Fruit fly (Drosophila melanogaster) whole organism, pupa: ENCODE data around the gene CG43219.

Experiments
- CG10348 ChIP-seq: fragments of 200-800 bp; sonication (Bioruptor generic); IDR thresholded peaks from 2 replicates; pipeline ENCODE4 v1.3.6; 2022; ENCODE audit warnings: missing biosample characterization, missing genetic modification characterization
- CG12605 ChIP-seq: fragments of 200-800 bp; sonication (Bioruptor generic); IDR thresholded peaks from 2 replicates; pipeline ENCODE4 v1.3.6; 2022; ENCODE audit warnings: missing biosample characterization, missing genetic modification characterization
- CG13204 ChIP-seq: fragments of 200-800 bp; sonication (Bioruptor generic); optimal IDR thresholded peaks from 2 replicates; lab custom pipeline; 2018; ENCODE audit warnings: missing biosample characterization, mild to moderate bottlenecking, missing genetic modification characterization, moderate library complexity
- CG14655 ChIP-seq: fragments of 200-800 bp; sonication (Bioruptor generic); optimal IDR thresholded peaks from 3 replicates; lab custom pipeline; 2017; ENCODE audit warnings: mild to moderate bottlenecking, missing biosample characterization, missing genetic modification reagents, missing genetic modification characterization
- CG15710 ChIP-seq: fragments of 200-800 bp; sonication (Bioruptor generic); optimal IDR thresholded peaks from 2 replicates; lab custom pipeline; 2018; ENCODE audit warnings: missing biosample characterization, mild to moderate bottlenecking, missing genetic modification characterization, moderate library complexity
- CG17806 ChIP-seq: fragments of 200-800 bp; sonication (Bioruptor generic); optimal IDR thresholded peaks from 2 replicates; lab custom pipeline; 2018; ENCODE audit warnings: missing biosample characterization, mild to moderate bottlenecking, missing genetic modification characterization, moderate library complexity
- CG32121 ChIP-seq: fragments of 200-800 bp; sonication (Bioruptor generic); IDR thresholded peaks from 2 replicates; pipeline ENCODE4 v1.3.6; 2022; ENCODE audit warnings: missing biosample characterization, missing genetic modification characterization
- CG34367 ChIP-seq: fragments of 200-800 bp; sonication (Bioruptor generic); optimal IDR thresholded peaks from 2 replicates; lab custom pipeline; 2018; ENCODE audit warnings: missing biosample characterization, mild to moderate bottlenecking, missing genetic modification characterization
- CG4496 ChIP-seq: fragments of 200-800 bp; sonication (Bioruptor generic); IDR thresholded peaks from 3 replicates; pipeline ENCODE4 v1.3.6; 2022; ENCODE audit warnings: missing biosample characterization, missing genetic modification characterization
- CG8159 ChIP-seq: fragments of 200-800 bp; sonication (Bioruptor generic); optimal IDR thresholded peaks from 3 replicates; lab custom pipeline; 2018; ENCODE audit warnings: missing biosample characterization, mild to moderate bottlenecking, missing genetic modification characterization, moderate library complexity
- CG8301 ChIP-seq: fragments of 200-800 bp; sonication (Bioruptor generic); optimal IDR thresholded peaks from 2 replicates; lab custom pipeline; 2018; ENCODE audit warnings: missing biosample characterization, mild to moderate bottlenecking, missing genetic modification characterization
- CG9948 ChIP-seq: fragments of 200-800 bp; sonication (Bioruptor generic); optimal IDR thresholded peaks from 2 replicates; lab custom pipeline; 2018; ENCODE audit warnings: missing biosample characterization, mild to moderate bottlenecking, missing genetic modification characterization, moderate library complexity
- D1 ChIP-seq: fragments of 200-800 bp; sonication (Bioruptor generic); optimal IDR thresholded peaks from 2 replicates; lab custom pipeline; 2018; ENCODE audit warnings: missing biosample characterization, mild to moderate bottlenecking, missing genetic modification characterization, moderate library complexity
- EcR ChIP-seq: fragments of 200-800 bp; sonication (Bioruptor generic); optimal IDR thresholded peaks from 3 replicates; lab custom pipeline; 2019; ENCODE audit warnings: missing biosample characterization, missing genetic modification characterization, mild to moderate bottlenecking, moderate library complexity, missing genetic modification reagents
- Ets98B ChIP-seq: fragments of 200-800 bp; sonication (Bioruptor generic); IDR thresholded peaks from 2 replicates; pipeline ENCODE4 v1.3.6; 2022; ENCODE audit warnings: missing biosample characterization, missing genetic modification characterization
- Pif1A ChIP-seq: fragments of 200-800 bp; sonication (Bioruptor generic); optimal IDR thresholded peaks from 3 replicates; lab custom pipeline; 2016; ENCODE audit warnings: missing biosample characterization, missing genetic modification characterization
- Pif1B ChIP-seq: fragments of 200-800 bp; sonication (Bioruptor generic); optimal IDR thresholded peaks from 3 replicates; lab custom pipeline; 2016; ENCODE audit warnings: missing biosample characterization, missing genetic modification characterization
- Snoo ChIP-seq: fragments of 200-800 bp; sonication (Bioruptor generic); optimal IDR thresholded peaks from 3 replicates; lab custom pipeline; 2017; ENCODE audit warnings: missing biosample characterization, mild to moderate bottlenecking, missing genetic modification characterization, inconsistent platforms
- fd96Ca ChIP-seq: fragments of 200-800 bp; sonication (Bioruptor generic); IDR thresholded peaks from 3 replicates; pipeline ENCODE4 v1.3.6; 2022; ENCODE audit warnings: missing biosample characterization, missing genetic modification characterization
- gl ChIP-seq: fragments of 200-800 bp; sonication (Bioruptor generic); optimal IDR thresholded peaks from 2 replicates; lab custom pipeline; 2018; ENCODE audit warnings: missing biosample characterization, mild to moderate bottlenecking, missing genetic modification characterization
- rn ChIP-seq: fragments of 200-800 bp; sonication (Bioruptor generic); IDR thresholded peaks from 2 replicates; pipeline ENCODE4 v1.3.6; 2022; ENCODE audit warnings: missing biosample characterization, missing genetic modification characterization

CG43219 gene

DNA sequence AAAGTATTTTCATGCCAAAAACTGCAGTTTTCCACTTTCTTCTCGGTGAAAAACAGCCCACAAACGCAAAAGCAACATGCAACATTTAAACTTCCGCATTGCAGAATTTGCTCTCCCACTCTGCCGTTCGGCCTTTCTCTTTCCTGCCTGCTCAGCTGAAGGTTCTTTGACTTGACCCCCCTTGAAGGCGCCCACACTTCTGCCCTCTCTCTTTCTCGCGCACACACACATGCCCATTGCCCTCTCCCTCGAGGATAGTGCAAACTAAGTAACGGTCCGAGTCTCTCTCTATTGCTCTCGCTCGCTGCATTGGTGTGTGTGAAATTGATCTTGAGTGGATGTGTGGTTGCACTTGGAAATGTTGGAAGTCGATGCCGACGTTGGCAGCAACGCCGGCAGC lies 5.4 kb downstream of the CG43219 start:
- TF ChIP-seq Snoo (tag; lab: Kevin White, UChicago) (no peak), fd96Ca (0 out of 3 replicates have a peak, but pooled peaks have one; percentile 18), CG8301 (tag; lab: Kevin White, UChicago) (no peak), CG4496 (0 out of 3 replicates have a peak, but pooled peaks have one; percentile 8)
- TF ChIP-seq, all 21 proteins: peak for 2

dm6 chr3L:21226309-21226708 lies 6.1 kb downstream of the CG43219 start, which contains the start of gene Eip78C:
Gene Eip78C, plus strand, starts transcription at chr3L:21226609.
- TF ChIP-seq fd96Ca (peak; percentile 50; the same call in 1 of the 3 replicates), CG32121 (GFP tag; lab: Robert Waterston, UW) (0 out of 2 replicates have a peak, but pooled peaks have one; percentile 29), Ets98B (GFP tag; lab: Robert Waterston, UW) (peak; percentile 41; the same call in 1 of the 2 replicates), D1 (tag; lab: Kevin White, UChicago) (no peak), CG14655 (GFP tag; lab: Kevin White, UChicago) (peak; percentile 6), CG17806 (no peak), CG8159 (no peak)

- TF ChIP-seq Snoo (tag; lab: Kevin White, UChicago) (no peak), CG8301 (tag; lab: Kevin White, UChicago) (peak; percentile 71), CG12605 (GFP tag; lab: Robert Waterston, UW) (peak; percentile 41; the same call in 1 of the 2 replicates), CG14655 (GFP tag; lab: Kevin White, UChicago) (peak; percentile 77), Pif1A (GFP tag; lab: Kevin White, UChicago) (peak; percentile 39), CG10348 (GFP tag; lab: Robert Waterston, UW) (no peak; the same call in 1 of the 2 replicates), CG34367 (no peak), EcR (GFP tag; lab: Kevin White, UChicago) (no peak), CG9948 (tag; lab: Kevin White, UChicago) (no peak), CG32121 (GFP tag; lab: Robert Waterston, UW) (peak; percentile 72), D1 (tag; lab: Kevin White, UChicago) (no peak), Pif1B (GFP tag; lab: Kevin White, UChicago) (peak; percentile 20), fd96Ca (peak; percentile 82; the same call in 2 of the 3 replicates), CG17806 (no peak), CG15710 (tag; lab: Kevin White, UChicago) (no peak), gl (tag; lab: Kevin White, UChicago) (no peak), CG4496 (peak; percentile 78), CG8159 (no peak), CG13204 (GFP tag; lab: Kevin White, UChicago) (no peak), rn (peak; percentile 38; the same call in 1 of the 2 replicates), Ets98B (GFP tag; lab: Robert Waterston, UW) (peak; percentile 75)
Measured at dm6 chr3L:21229764-21230163, 9.6 kb downstream of the CG43219 start.

dm6 chr3L:21230762-21231161 lies 10.6 kb downstream of the CG43219 start:
- TF ChIP-seq CG9948 (tag; lab: Kevin White, UChicago) (no peak), D1 (tag; lab: Kevin White, UChicago) (no peak), EcR (GFP tag; lab: Kevin White, UChicago) (no peak), Snoo (tag; lab: Kevin White, UChicago) (no peak), fd96Ca (no peak), CG12605 (GFP tag; lab: Robert Waterston, UW) (no peak), CG13204 (GFP tag; lab: Kevin White, UChicago) (no peak), rn (no peak), CG14655 (GFP tag; lab: Kevin White, UChicago) (no peak), CG8301 (tag; lab: Kevin White, UChicago) (no peak), CG17806 (no peak), gl (tag; lab: Kevin White, UChicago) (no peak), CG34367 (no peak), CG4496 (no peak), CG15710 (tag; lab: Kevin White, UChicago) (no peak)

DNA sequence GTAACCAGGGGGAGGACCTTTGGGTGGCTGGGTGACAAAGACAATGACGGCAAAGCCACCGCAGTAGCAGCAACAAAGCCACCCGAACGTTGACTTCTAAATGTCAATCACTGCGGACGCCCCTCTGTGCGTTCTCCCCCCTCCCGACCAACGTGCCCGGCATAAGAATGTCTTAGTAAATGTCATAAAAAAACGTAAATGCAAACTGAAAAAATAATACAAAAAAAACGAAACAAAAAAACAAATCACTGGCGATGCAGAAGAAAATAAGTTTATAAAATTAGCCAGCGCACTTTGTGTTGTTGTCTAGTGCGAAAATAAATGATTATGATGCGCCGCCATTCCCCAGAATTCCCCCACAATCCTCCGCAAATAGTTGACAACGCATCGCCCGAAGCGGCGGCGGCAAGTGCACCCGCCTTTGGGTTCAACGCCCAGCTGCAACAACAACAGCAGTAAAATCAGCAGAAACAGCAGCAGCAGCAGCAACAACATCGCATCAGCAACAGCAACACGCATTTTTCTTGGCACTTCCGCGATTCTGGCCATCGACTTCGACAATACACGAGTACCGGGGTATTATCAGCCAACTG lies 16.9 kb downstream of the CG43219 start:
- peak; percentile 39 for TF ChIP-seq CG13204 (GFP tag; lab: Kevin White, UChicago)
- TF ChIP-seq Pif1A (GFP tag; lab: Kevin White, UChicago): peak; percentile 38
- peak; percentile 42; the same call in 1 of the 2 replicates for TF ChIP-seq rn
- TF ChIP-seq CG14655 (GFP tag; lab: Kevin White, UChicago): peak; percentile 83
- TF ChIP-seq CG12605 (GFP tag; lab: Robert Waterston, UW): peak; percentile 91
- peak; percentile 82 for TF ChIP-seq CG4496
- TF ChIP-seq Pif1B (GFP tag; lab: Kevin White, UChicago): no peak
- TF ChIP-seq CG32121 (GFP tag; lab: Robert Waterston, UW): peak; percentile 85
- peak; percentile 94 for TF ChIP-seq EcR (GFP tag; lab: Kevin White, UChicago)
- TF ChIP-seq fd96Ca: peak; percentile 52; the same call in 1 of the 3 replicates
- no peak for TF ChIP-seq Snoo (tag; lab: Kevin White, UChicago)
- no peak for TF ChIP-seq CG10348 (GFP tag; lab: Robert Waterston, UW)
- TF ChIP-seq CG8159: no peak
- TF ChIP-seq CG17806: no peak
- TF ChIP-seq Ets98B (GFP tag; lab: Robert Waterston, UW): peak; percentile 72
- TF ChIP-seq CG8301 (tag; lab: Kevin White, UChicago): peak; percentile 72
- TF ChIP-seq CG15710 (tag; lab: Kevin White, UChicago): no peak

DNA sequence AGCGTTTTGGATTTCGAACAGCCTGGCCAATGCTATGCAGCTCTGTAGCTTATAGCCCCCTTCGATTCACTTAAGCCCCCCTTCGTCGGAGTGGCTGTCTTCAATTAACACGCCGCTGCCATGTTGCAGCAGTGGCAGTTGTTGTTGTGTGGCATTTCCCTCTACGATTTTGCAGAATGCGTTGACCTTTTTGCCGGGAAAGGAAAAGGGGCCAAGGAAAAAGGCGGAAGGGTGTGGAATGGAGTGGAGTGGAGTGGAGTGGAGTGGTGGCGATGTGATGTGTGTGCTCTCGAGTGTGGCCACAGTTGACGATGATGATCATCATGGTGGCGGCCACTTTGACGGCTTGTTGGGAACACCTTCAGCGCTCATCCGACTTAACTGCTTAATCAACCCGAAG lies 18.2 kb downstream of the CG43219 start:
- TF ChIP-seq CG34367 (no peak), CG15710 (tag; lab: Kevin White, UChicago) (no peak), Pif1B (GFP tag; lab: Kevin White, UChicago) (no peak), Snoo (tag; lab: Kevin White, UChicago) (no peak), gl (tag; lab: Kevin White, UChicago) (no peak), CG4496 (no peak), EcR (GFP tag; lab: Kevin White, UChicago) (peak; percentile 82), CG14655 (GFP tag; lab: Kevin White, UChicago) (no peak), CG8159 (no peak), D1 (tag; lab: Kevin White, UChicago) (no peak), CG12605 (GFP tag; lab: Robert Waterston, UW) (no peak), CG32121 (GFP tag; lab: Robert Waterston, UW) (0 out of 2 replicates have a peak, but pooled peaks have one; percentile 10), CG13204 (GFP tag; lab: Kevin White, UChicago) (no peak), Ets98B (GFP tag; lab: Robert Waterston, UW) (0 out of 2 replicates have a peak, but pooled peaks have one; percentile 9)
